Fruit fly (Drosophila melanogaster) whole organism, embryonic: Measurements from ENCODE around the gene CG3198.

ENCODE experiments used
- Aef1 ChIP-seq: fragments of 200-800 bp; sonication (Bioruptor generic); IDR thresholded peaks from 3 replicates; pipeline ENCODE4 v1.3.6; 2022; ENCODE audit warnings: missing biosample characterization, missing genetic modification characterization
- Atf-2 ChIP-seq: fragments of 200-800 bp; sonication (Bioruptor generic); optimal IDR thresholded peaks from 2 replicates; lab custom pipeline; 2016; ENCODE audit warnings: missing biosample characterization, missing genetic modification characterization
- Atf3 ChIP-seq: fragments of 200-800 bp; sonication (Bioruptor generic); optimal IDR thresholded peaks from 3 replicates; lab custom pipeline; 2016; ENCODE audit warnings: missing biosample characterization, missing genetic modification characterization
- CG10321 ChIP-seq: fragments of 200-800 bp; sonication (Bioruptor generic); IDR thresholded peaks from 2 replicates; pipeline ENCODE4 v1.3.6; 2022; ENCODE audit warnings: missing biosample characterization, missing genetic modification characterization
- CG10565 ChIP-seq: fragments of 200-800 bp; sonication (Bioruptor generic); optimal IDR thresholded peaks from 3 replicates; lab custom pipeline; 2016; ENCODE audit warnings: missing biosample characterization, mild to moderate bottlenecking, missing genetic modification characterization
- CG10959 ChIP-seq: fragments of 200-800 bp; sonication (Bioruptor generic); IDR thresholded peaks from 2 replicates; pipeline ENCODE4 v1.3.6; 2022; ENCODE audit warnings: missing biosample characterization, missing genetic modification characterization
- CG10979 ChIP-seq: fragments of 200-800 bp; sonication (Bioruptor generic); optimal IDR thresholded peaks from 2 replicates; lab custom pipeline; 2018; ENCODE audit warnings: missing biosample characterization, mild to moderate bottlenecking, missing genetic modification characterization, moderate library complexity
- CG12071 ChIP-seq: fragments of 200-800 bp; sonication (Bioruptor generic); optimal IDR thresholded peaks from 3 replicates; lab custom pipeline; 2018; ENCODE audit warnings: missing biosample characterization, mild to moderate bottlenecking, missing genetic modification characterization
- CG12942 ChIP-seq: fragments of 200-800 bp; sonication (Bioruptor generic); optimal IDR thresholded peaks from 3 replicates; lab custom pipeline; 2016; ENCODE audit warnings: missing biosample characterization, missing genetic modification characterization
- CG13775 ChIP-seq: fragments of 200-800 bp; sonication (Bioruptor generic); optimal IDR thresholded peaks from 3 replicates; lab custom pipeline; 2017; ENCODE audit warnings: missing biosample characterization, mild to moderate bottlenecking, missing genetic modification characterization
- CG14441 ChIP-seq: fragments of 200-800 bp; sonication (Bioruptor generic); IDR thresholded peaks from 2 replicates; pipeline ENCODE4 v1.3.6; 2022; ENCODE audit warnings: missing biosample characterization, missing genetic modification characterization
- CG15073 ChIP-seq: fragments of 200-800 bp; sonication (Bioruptor generic); optimal IDR thresholded peaks from 2 replicates; lab custom pipeline; 2016; ENCODE audit warnings: missing biosample characterization, missing genetic modification characterization
- CG1529 ChIP-seq: fragments of 200-800 bp; sonication (Bioruptor generic); optimal IDR thresholded peaks from 3 replicates; lab custom pipeline; 2018; ENCODE audit warnings: missing biosample characterization, missing genetic modification characterization
- CG15514 ChIP-seq: fragments of 200-800 bp; sonication (Bioruptor generic); optimal IDR thresholded peaks from 3 replicates; lab custom pipeline; 2017; ENCODE audit warnings: missing biosample characterization, missing genetic modification characterization, mild to moderate bottlenecking, moderate library complexity, missing genetic modification reagents
- CG17186 ChIP-seq: fragments of 200-800 bp; sonication (Bioruptor generic); optimal IDR thresholded peaks from 3 replicates; lab custom pipeline; 2017; ENCODE audit warnings: missing biosample characterization, missing genetic modification reagents, missing genetic modification characterization
- CG17385 ChIP-seq: fragments of 200-800 bp; sonication (Bioruptor generic); optimal IDR thresholded peaks from 3 replicates; lab custom pipeline; 2018; ENCODE audit warnings: missing biosample characterization, mild to moderate bottlenecking, missing genetic modification characterization
- CG2199 ChIP-seq: fragments of 200-800 bp; sonication (Bioruptor generic); IDR thresholded peaks from 3 replicates; pipeline ENCODE4 v1.3.6; 2022; ENCODE audit warnings: missing biosample characterization, missing genetic modification characterization
- CG30403 ChIP-seq: fragments of 200-800 bp; sonication (Bioruptor generic); optimal IDR thresholded peaks from 3 replicates; lab custom pipeline; 2016; ENCODE audit warnings: missing biosample characterization, missing genetic modification characterization
- CG3163 ChIP-seq: fragments of 200-800 bp; sonication (Bioruptor generic); optimal IDR thresholded peaks from 3 replicates; lab custom pipeline; 2016; ENCODE audit warnings: missing biosample characterization, missing genetic modification characterization
- CG32532 ChIP-seq: fragments of 200-800 bp; sonication (Bioruptor generic); IDR thresholded peaks from 2 replicates; pipeline ENCODE4 v1.3.6; 2022; ENCODE audit warnings: missing biosample characterization, missing genetic modification characterization
- CG3847 ChIP-seq: fragments of 200-800 bp; sonication (Bioruptor generic); IDR thresholded peaks from 2 replicates; pipeline ENCODE4 v1.3.6; 2022; ENCODE audit warnings: missing biosample characterization, missing genetic modification characterization
- CG4707 ChIP-seq: fragments of 200-800 bp; sonication (Bioruptor generic); optimal IDR thresholded peaks from 2 replicates; lab custom pipeline; 2018; ENCODE audit warnings: missing biosample characterization, mild to moderate bottlenecking, missing genetic modification characterization, moderate library complexity
- CG5953 ChIP-seq: fragments of 200-800 bp; sonication (Bioruptor generic); IDR thresholded peaks from 2 replicates; pipeline ENCODE4 v1.3.6; 2022; ENCODE audit warnings: missing biosample characterization, missing genetic modification characterization
- CG6683 ChIP-seq: fragments of 200-800 bp; sonication (Bioruptor generic); optimal IDR thresholded peaks from 2 replicates; lab custom pipeline; 2017; ENCODE audit warnings: missing biosample characterization, mild to moderate bottlenecking, missing genetic modification characterization, missing genetic modification reagents
- CG7928 ChIP-seq: fragments of 200-800 bp; sonication (Bioruptor generic); optimal IDR thresholded peaks from 2 replicates; lab custom pipeline; 2017; ENCODE audit warnings: missing biosample characterization, mild to moderate bottlenecking, missing genetic modification characterization
- CG8290 ChIP-seq, 3 experiments: fragments of 200-800 bp; sonication (Bioruptor generic); optimal IDR thresholded peaks; 2 replicates each; lab custom pipeline; 2016 to 2019; ENCODE audit warnings: missing biosample characterization in 3 of 3, missing genetic modification characterization in 3 of 3, mild to moderate bottlenecking in 2 of 3, moderate library complexity in 1 of 3
- CG9437 ChIP-seq: fragments of 200-800 bp; sonication (Bioruptor generic); optimal IDR thresholded peaks from 2 replicates; lab custom pipeline; 2018; ENCODE audit warnings: missing biosample characterization, mild to moderate bottlenecking, missing genetic modification characterization
- Elba2 ChIP-seq: fragments of 200-800 bp; sonication (Bioruptor generic); optimal IDR thresholded peaks from 3 replicates; lab custom pipeline; 2016; ENCODE audit warnings: missing biosample characterization, missing genetic modification characterization
- Fer1 ChIP-seq: fragments of 200-800 bp; sonication (Bioruptor generic); optimal IDR thresholded peaks from 2 replicates; lab custom pipeline; 2017; ENCODE audit warnings: missing biosample characterization, mild to moderate bottlenecking, missing genetic modification characterization
- Gsc ChIP-seq: fragments of 200-800 bp; sonication (Bioruptor generic); IDR thresholded peaks from 2 replicates; pipeline ENCODE4 v1.3.6; 2022; ENCODE audit warnings: missing biosample characterization, missing genetic modification characterization
- HmgZ ChIP-seq: fragments of 200-800 bp; sonication (Bioruptor generic); optimal IDR thresholded peaks from 2 replicates; lab custom pipeline; 2018; ENCODE audit warnings: missing biosample characterization, mild to moderate bottlenecking, missing genetic modification characterization
- Med ChIP-seq: fragments of 200-800 bp; sonication (Bioruptor generic); peaks from one replicate; lab custom pipeline; 2016; ENCODE audit warnings: missing biosample characterization, missing genetic modification characterization, mild to moderate bottlenecking, inconsistent platforms, moderate library complexity
- Mes4 ChIP-seq: fragments of 200-800 bp; sonication (Bioruptor generic); optimal IDR thresholded peaks from 2 replicates; lab custom pipeline; 2016; ENCODE audit warnings: missing biosample characterization, missing genetic modification characterization
- Neu2 ChIP-seq: fragments of 200-800 bp; sonication (Bioruptor generic); optimal IDR thresholded peaks from 3 replicates; lab custom pipeline; 2016; ENCODE audit warnings: missing biosample characterization, missing genetic modification characterization, borderline replicate concordance
- aop ChIP-seq: fragments of 200-800 bp; sonication (Bioruptor generic); IDR thresholded peaks from 2 replicates; pipeline ENCODE4 v1.3.6; 2022; ENCODE audit warnings: missing biosample characterization, missing genetic modification characterization
- ap ChIP-seq: fragments of 200-800 bp; sonication (Bioruptor generic); IDR thresholded peaks from 2 replicates; pipeline ENCODE4 v1.3.6; 2022; ENCODE audit warnings: missing biosample characterization, missing genetic modification characterization
- az2 ChIP-seq: fragments of 200-800 bp; sonication (Bioruptor generic); optimal IDR thresholded peaks from 3 replicates; lab custom pipeline; 2016; ENCODE audit warnings: missing biosample characterization, missing genetic modification characterization
- chif ChIP-seq, 2 experiments: fragments of 200-800 bp; sonication (Bioruptor generic); optimal IDR thresholded peaks; 3 replicates each; lab custom pipeline; 2016; ENCODE audit warnings: missing biosample characterization in 2 of 2, missing genetic modification characterization in 2 of 2
- dm ChIP-seq: fragments of 200-800 bp; sonication (Bioruptor generic); optimal IDR thresholded peaks from 3 replicates; lab custom pipeline; 2016; ENCODE audit warnings: missing biosample characterization, missing genetic modification characterization
- fu2 ChIP-seq: fragments of 200-800 bp; sonication (Bioruptor generic); optimal IDR thresholded peaks from 2 replicates; lab custom pipeline; 2016; ENCODE audit warnings: missing biosample characterization, missing genetic modification characterization
- ind ChIP-seq: fragments of 200-800 bp; sonication (Bioruptor generic); optimal IDR thresholded peaks from 3 replicates; lab custom pipeline; 2016; ENCODE audit warnings: missing biosample characterization, missing genetic modification characterization
- kah ChIP-seq: fragments of 200-800 bp; sonication (Bioruptor generic); optimal IDR thresholded peaks from 2 replicates; lab custom pipeline; 2018; ENCODE audit warnings: missing biosample characterization, mild to moderate bottlenecking, missing genetic modification characterization
- sd ChIP-seq: fragments of 200-800 bp; sonication (Bioruptor generic); optimal IDR thresholded peaks from 3 replicates; lab custom pipeline; 2018; ENCODE audit warnings: missing biosample characterization, mild to moderate bottlenecking, missing genetic modification characterization, moderate library complexity
- sima ChIP-seq: fragments of 200-800 bp; sonication (Bioruptor generic); optimal IDR thresholded peaks from 2 replicates; lab custom pipeline; 2016; ENCODE audit warnings: missing biosample characterization, missing genetic modification characterization
- sob ChIP-seq: fragments of 200-800 bp; sonication (Bioruptor generic); IDR thresholded peaks from 2 replicates; pipeline ENCODE4 v1.3.6; 2022; ENCODE audit warnings: missing biosample characterization, missing genetic modification characterization
- tll ChIP-seq, 2 experiments: fragments of 200-800 bp in 1 of 2; fragments of >200 bp in 1 of 2; sonication (Bioruptor generic) in 1 of 2; optimal IDR thresholded peaks; 2 replicates each; lab custom pipeline; 2017 to 2019; ENCODE audit warnings: missing biosample characterization in 2 of 2, missing genetic modification characterization in 2 of 2, mild to moderate bottlenecking in 1 of 2, moderate library complexity in 1 of 2
- ttk ChIP-seq: fragments of 200-800 bp; sonication (Bioruptor generic); IDR thresholded peaks from 2 replicates; pipeline ENCODE4 v2.1.2; 2022; ENCODE audit warnings: missing biosample characterization, missing genetic modification characterization
- tx ChIP-seq: fragments of 200-800 bp; sonication (Bioruptor generic); optimal IDR thresholded peaks from 2 replicates; lab custom pipeline; 2016; ENCODE audit warnings: missing biosample characterization, missing genetic modification characterization
- unpg ChIP-seq: fragments of 200-800 bp; sonication (Bioruptor generic); optimal IDR thresholded peaks from 3 replicates; lab custom pipeline; 2018; ENCODE audit warnings: missing biosample characterization, mild to moderate bottlenecking, missing genetic modification characterization, moderate library complexity
- yki ChIP-seq: fragments of >200 bp; optimal IDR thresholded peaks from 3 replicates; lab custom pipeline; 2018
- zf30C ChIP-seq: fragments of 200-800 bp; sonication (Bioruptor generic); optimal IDR thresholded peaks from 3 replicates; lab custom pipeline; 2018; ENCODE audit warnings: missing biosample characterization, mild to moderate bottlenecking, missing genetic modification characterization

Gene CG3198

DNA sequence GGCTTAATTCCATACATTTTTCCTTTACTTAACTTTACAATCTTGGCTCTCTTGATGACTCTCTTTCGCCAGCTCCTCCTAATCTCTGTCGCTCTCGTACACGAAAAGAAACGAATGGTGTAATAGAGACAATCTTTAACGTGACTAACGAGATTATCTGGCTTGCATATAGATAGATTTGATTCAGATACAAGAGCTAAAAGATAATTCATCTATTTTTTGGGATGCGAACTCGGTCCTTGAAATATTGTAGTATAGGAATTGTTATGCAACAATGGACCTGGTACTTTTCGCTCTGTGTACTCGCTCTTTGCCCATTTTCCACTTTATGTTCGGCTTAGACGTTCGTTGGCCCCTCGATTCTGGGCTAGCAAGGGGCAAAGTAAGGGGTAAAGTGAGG lies 37.5 kb upstream of the CG3198 start (continued):
- TF ChIP-seq yki (lab: Kevin White, UChicago) (no peak), tx (peak; percentile 76), sd (tag; lab: Kevin White, UChicago) (peak; percentile 9), CG1529 (GFP tag; lab: Kevin White, UChicago) (peak; percentile 67), CG12071 (GFP tag; lab: Kevin White, UChicago) (peak; percentile 80), Fer1 (peak; percentile 87), Elba2 (GFP tag; lab: Kevin White, UChicago) (no peak), ind (peak; percentile 80), Mes4 (GFP tag; lab: Kevin White, UChicago) (peak; percentile 52), HmgZ (tag; lab: Kevin White, UChicago) (peak; percentile 75), ap (peak; percentile 59; the same call in 1 of the 2 replicates), dm (GFP tag; lab: Kevin White, UChicago) (peak; percentile 50), CG7928 (GFP tag; lab: Kevin White, UChicago) (peak; percentile 42), CG13775 (GFP tag; lab: Kevin White, UChicago) (peak; percentile 65), kah (GFP tag; lab: Kevin White, UChicago) (peak; percentile 30), CG10321 (GFP tag; lab: Robert Waterston, UW) (no peak), CG15514 (GFP tag; lab: Kevin White, UChicago) (peak; percentile 75), CG17186 (GFP tag; lab: Kevin White, UChicago) (peak; percentile 43), aop (GFP tag; lab: Robert Waterston, UW) (no peak), CG3163 (GFP tag; lab: Kevin White, UChicago) (peak; percentile 83), Neu2 (GFP tag; lab: Kevin White, UChicago) (no peak), Aef1 (GFP tag; lab: Robert Waterston, UW) (peak; percentile 41; the same call in 1 of the 3 replicates), CG32532 (GFP tag; lab: Robert Waterston, UW) (peak; percentile 79), CG17385 (peak; percentile 69), CG14441 (peak; percentile 86), CG15073 (GFP tag; lab: Kevin White, UChicago) (peak; percentile 4), az2 (GFP tag; lab: Kevin White, UChicago) (peak; percentile 78), sob (peak; percentile 74), sima (no peak), CG12942 (peak; percentile 49), CG3847 (GFP tag; lab: Robert Waterston, UW) (peak; percentile 64), CG8290 (GFP tag; optimal IDR thresholded peaks at IDR 0.05; lab: Kevin White, UChicago) (peak; percentile 61), CG8290 (tag; optimal IDR thresholded peaks at IDR 0.05; lab: Kevin White, UChicago) (peak in 1 of 2 experiments; percentile 93), CG10565 (GFP tag; lab: Kevin White, UChicago) (no peak), CG10979 (tag; lab: Kevin White, UChicago) (peak; percentile 83), CG6683 (GFP tag; lab: Kevin White, UChicago) (peak; percentile 68), CG5953 (GFP tag; lab: Robert Waterston, UW) (0 out of 2 replicates have a peak, but pooled peaks have one; percentile 4), ttk (GFP tag; lab: Robert Waterston, UW) (peak; percentile 65), CG2199 (GFP tag; lab: Robert Waterston, UW) (peak; percentile 63; the same call in 1 of the 3 replicates), chif (GFP tag; optimal IDR thresholded peaks at IDR 0.05; lab: Kevin White, UChicago) (peak; percentile 69 to 82), fu2 (GFP tag; lab: Kevin White, UChicago) (peak; percentile 71), CG30403 (GFP tag; lab: Kevin White, UChicago) (peak; percentile 80), CG10959 (GFP tag; lab: Robert Waterston, UW) (no peak), tll (GFP tag; optimal IDR thresholded peaks at IDR 0.05; lab: Kevin White, UChicago) (no peak), CG4707 (peak; percentile 65), Gsc (GFP tag; lab: Robert Waterston, UW) (peak; percentile 30; the same call in 1 of the 2 replicates), Med (GFP tag; lab: Kevin White, UChicago) (peak; percentile 98), Atf3 (GFP tag; lab: Kevin White, UChicago) (peak; percentile 66), zf30C (peak; percentile 83), CG9437 (GFP tag; lab: Kevin White, UChicago) (peak; percentile 66), unpg (GFP tag; lab: Kevin White, UChicago) (peak; percentile 83), Atf-2 (peak; percentile 69)
